Fruit fly (Drosophila melanogaster): ENCODE results near the gene eIF3a.

eIF3a gene

dm6 chr3R:4437817-4438216, 4.1 kb upstream of the eIF3a start:
- TF ChIP-seq CG11560 (tag; IDR thresholded peaks at IDR 0.05): no peak

- TF ChIP-seq chinmo (GFP tag; IDR thresholded peaks at IDR 0.05; ENCODE audit: partially characterized antibody): no peak
- no peak for TF ChIP-seq D (optimal IDR thresholded peaks at IDR 0.05)
- no peak for TF ChIP-seq D (GFP tag; optimal IDR thresholded peaks at IDR 0.05)
- TF ChIP-seq CG4404 (GFP tag; IDR thresholded peaks at IDR 0.05): no peak
- TF ChIP-seq CG3281 (GFP tag; optimal IDR thresholded peaks at IDR 0.05): peak; percentile 90
- TF ChIP-seq CG11093 (GFP tag; IDR thresholded peaks at IDR 0.05): no peak
- TF ChIP-seq Dip3 (GFP tag; optimal IDR thresholded peaks at IDR 0.05): peak; percentile 46
- TF ChIP-seq H15 (GFP tag; IDR thresholded peaks at IDR 0.05): no peak
- TF ChIP-seq gt (GFP tag; IDR thresholded peaks at IDR 0.05): no peak
- TF ChIP-seq CG17568 (GFP tag; optimal IDR thresholded peaks at IDR 0.05): no peak
- peak; percentile 47 for TF ChIP-seq btn (GFP tag; optimal IDR thresholded peaks at IDR 0.05)
- TF ChIP-seq rib (GFP tag; IDR thresholded peaks at IDR 0.05): no peak
- no peak for TF ChIP-seq gsb (GFP tag; IDR thresholded peaks at IDR 0.05)
- peak; percentile 36 for TF ChIP-seq gcm (GFP tag; optimal IDR thresholded peaks at IDR 0.05)
- no peak; the same call in 1 of the 2 replicates for TF ChIP-seq Atf6 (GFP tag; IDR thresholded peaks at IDR 0.05)
- no peak for TF ChIP-seq Jarid2 (GFP tag; optimal IDR thresholded peaks at IDR 0.05)
- no peak for TF ChIP-seq CG14050 (GFP tag; IDR thresholded peaks at IDR 0.05)
- TF ChIP-seq sd (tag; optimal IDR thresholded peaks at IDR 0.05): no peak
- no peak for TF ChIP-seq ap (GFP tag; IDR thresholded peaks at IDR 0.05)
- TF ChIP-seq nerfin-1 (tag; optimal IDR thresholded peaks at IDR 0.05): peak; percentile 65
- no peak for TF ChIP-seq CG11504 (tag; optimal IDR thresholded peaks at IDR 0.05)
- TF ChIP-seq pb (GFP tag; optimal IDR thresholded peaks at IDR 0.05): peak; percentile 33
- no peak for TF ChIP-seq HLHmδ (GFP tag; optimal IDR thresholded peaks at IDR 0.05)
- TF ChIP-seq Sin3A (optimal IDR thresholded peaks at IDR 0.05): peak; percentile 83
- TF ChIP-seq tap (tag; optimal IDR thresholded peaks at IDR 0.05): no peak
- TF ChIP-seq ttk (GFP tag; IDR thresholded peaks at IDR 0.05): no peak
- TF ChIP-seq CG10462 (GFP tag; optimal IDR thresholded peaks at IDR 0.05): peak; percentile 21
- TF ChIP-seq lab (GFP tag; optimal IDR thresholded peaks at IDR 0.05): no peak
- peak; percentile 77 for TF ChIP-seq CG12659 (GFP tag; optimal IDR thresholded peaks at IDR 0.05)
- no peak for TF ChIP-seq CG11085 (GFP tag; IDR thresholded peaks at IDR 0.05)
- TF ChIP-seq CG34422 (GFP tag; IDR thresholded peaks at IDR 0.05): 0 out of 3 replicates have a peak, but pooled peaks have one; percentile 28
- TF ChIP-seq luna (GFP tag; optimal IDR thresholded peaks at IDR 0.05): no peak
- TF ChIP-seq CG17186 (GFP tag; optimal IDR thresholded peaks at IDR 0.05): peak; percentile 52
- peak; percentile 93 for TF ChIP-seq sens (GFP tag)
- TF ChIP-seq CG6254 (GFP tag; optimal IDR thresholded peaks at IDR 0.05): peak; percentile 17
- TF ChIP-seq hkb (optimal IDR thresholded peaks at IDR 0.05): peak; percentile 57
- peak; percentile 50 for TF ChIP-seq hkb (GFP tag; IDR thresholded peaks at IDR 0.05)
- TF ChIP-seq CG13296 (GFP tag; optimal IDR thresholded peaks at IDR 0.05): no peak
- peak; percentile 94 for TF ChIP-seq Ets65A (GFP tag)
- no peak for TF ChIP-seq HLH3B (GFP tag; IDR thresholded peaks at IDR 0.05)
- peak; percentile 76 for TF ChIP-seq Antp (GFP tag; optimal IDR thresholded peaks at IDR 0.05)
- TF ChIP-seq Camta (GFP tag; optimal IDR thresholded peaks at IDR 0.05): peak; percentile 40
- peak; percentile 85 for TF ChIP-seq lilli (GFP tag; optimal IDR thresholded peaks at IDR 0.05)
- no peak for TF ChIP-seq CG11398 (GFP tag; optimal IDR thresholded peaks at IDR 0.05)
- TF ChIP-seq Six4 (GFP tag; optimal IDR thresholded peaks at IDR 0.05): peak; percentile 35
- no peak for TF ChIP-seq sc (optimal IDR thresholded peaks at IDR 0.05)
- TF ChIP-seq sc (GFP tag; optimal IDR thresholded peaks at IDR 0.05): no peak
- no peak for TF ChIP-seq caup (GFP tag; optimal IDR thresholded peaks at IDR 0.05; ENCODE audit: severe bottlenecking)
- no peak for TF ChIP-seq pan (optimal IDR thresholded peaks at IDR 0.05)
- peak in 1 of 2 experiments; percentile 49 for TF ChIP-seq pan (GFP tag; optimal IDR thresholded peaks at IDR 0.05 in 1 of 2, IDR thresholded peaks at IDR 0.05 in 1 of 2)
- TF ChIP-seq emc (GFP tag; optimal IDR thresholded peaks at IDR 0.05): peak; percentile 34
Observed at dm6 chr3R:4437113-4437512, 3.4 kb upstream of the eIF3a start, which contains the start of the genes Lipt2 and CG14650. Gene Lipt2 (minus strand): TSS chr3R:4437329. Gene CG14650 (plus strand): TSS chr3R:4437387.

Measured in whole organism, embryonic.